Fruit fly (Drosophila melanogaster) whole organism, embryonic: ENCODE data around the gene Sas-4.
A peak's percentile ranks its signal among the peaks of the same experiment; 100 is the strongest.

Source experiments
- Aef1 ChIP-seq: fragments of 200-800 bp; sonication (Bioruptor generic); IDR thresholded peaks from 3 replicates; pipeline ENCODE4 v1.3.6; 2022; ENCODE audit warnings: missing biosample characterization, missing genetic modification characterization
- BEAF-32 ChIP-seq: fragments of 200-800 bp; sonication (Bioruptor generic); optimal IDR thresholded peaks from 3 replicates; lab custom pipeline; 2017; ENCODE audit warnings: missing biosample characterization, missing genetic modification characterization, mild to moderate bottlenecking, moderate library complexity, missing genetic modification reagents
- CG10267 ChIP-seq: fragments of 200-800 bp; sonication (Bioruptor generic); optimal IDR thresholded peaks from 2 replicates; lab custom pipeline; 2018; ENCODE audit warnings: missing biosample characterization, mild to moderate bottlenecking, missing genetic modification characterization, moderate library complexity
- CG10543 ChIP-seq: fragments of 200-800 bp; sonication (Bioruptor generic); optimal IDR thresholded peaks from 3 replicates; lab custom pipeline; 2017; ENCODE audit warnings: missing biosample characterization, mild to moderate bottlenecking, missing genetic modification characterization, moderate library complexity
- CG11560 ChIP-seq: fragments of 200-800 bp; sonication (Bioruptor generic); IDR thresholded peaks from 3 replicates; pipeline ENCODE4 v1.3.6; 2022; ENCODE audit warnings: missing biosample characterization, missing genetic modification characterization
- CG13287 ChIP-seq: fragments of 200-800 bp; sonication (Bioruptor generic); IDR thresholded peaks from 2 replicates; pipeline ENCODE4 v1.3.6; 2022; ENCODE audit warnings: missing biosample characterization, missing genetic modification characterization; ENCODE audit not compliant: partially characterized antibody
- CG13894 ChIP-seq: fragments of 200-800 bp; sonication (Bioruptor generic); optimal IDR thresholded peaks from 3 replicates; lab custom pipeline; 2018; ENCODE audit warnings: missing biosample characterization, mild to moderate bottlenecking, missing genetic modification characterization, moderate library complexity
- CG14710 ChIP-seq: fragments of 200-800 bp; sonication (Bioruptor generic); optimal IDR thresholded peaks from 3 replicates; lab custom pipeline; 2019; ENCODE audit warnings: missing biosample characterization, mild to moderate bottlenecking, missing genetic modification characterization, moderate library complexity
- CG1603 ChIP-seq: fragments of 200-800 bp; sonication (Bioruptor generic); optimal IDR thresholded peaks from 2 replicates; lab custom pipeline; 2019; ENCODE audit warnings: missing biosample characterization, mild to moderate bottlenecking, missing genetic modification characterization, moderate library complexity
- CG16813 ChIP-seq: fragments of 200-800 bp; sonication (Bioruptor generic); IDR thresholded peaks from 3 replicates; pipeline ENCODE4 v1.3.6; 2022; ENCODE audit warnings: missing biosample characterization, missing genetic modification characterization; ENCODE audit not compliant: partially characterized antibody
- CG2116 ChIP-seq: fragments of 200-800 bp; sonication (Bioruptor generic); optimal IDR thresholded peaks from 3 replicates; lab custom pipeline; 2018; ENCODE audit warnings: missing biosample characterization, mild to moderate bottlenecking, missing genetic modification characterization
- CG3726 ChIP-seq: fragments of 200-800 bp; sonication (Bioruptor generic); IDR thresholded peaks from 3 replicates; pipeline ENCODE4, ENCODE4 v1.3.6; 2022; ENCODE audit warnings: missing biosample characterization, missing genetic modification characterization
- CG4360 ChIP-seq: fragments of 200-800 bp; sonication (Bioruptor generic); IDR thresholded peaks from 2 replicates; pipeline ENCODE4 v1.3.6; 2022; ENCODE audit warnings: missing biosample characterization, missing genetic modification characterization
- CG6689 ChIP-seq: fragments of 200-800 bp; sonication (Bioruptor generic); IDR thresholded peaks from 2 replicates; pipeline ENCODE4 v1.3.6; 2022; ENCODE audit warnings: missing biosample characterization, missing genetic modification characterization
- CG7963 ChIP-seq: fragments of 200-800 bp; sonication (Bioruptor generic); IDR thresholded peaks from 3 replicates; pipeline ENCODE4 v1.3.6; 2022; ENCODE audit warnings: missing biosample characterization, missing genetic modification characterization; ENCODE audit not compliant: partially characterized antibody
- CG7987 ChIP-seq: fragments of 200-800 bp; sonication (Bioruptor generic); optimal IDR thresholded peaks from 2 replicates; lab custom pipeline; 2018; ENCODE audit warnings: missing biosample characterization, mild to moderate bottlenecking, missing genetic modification characterization, moderate library complexity
- CHES-1-like ChIP-seq: fragments of 200-800 bp; sonication (Bioruptor generic); optimal IDR thresholded peaks from 2 replicates; lab custom pipeline; 2016; ENCODE audit warnings: missing biosample characterization, missing genetic modification characterization
- Doc2 ChIP-seq: fragments of 200-800 bp; sonication (Bioruptor generic); IDR thresholded peaks from 2 replicates; pipeline ENCODE4 v1.3.6; 2022; ENCODE audit warnings: missing biosample characterization, missing genetic modification characterization
- Dp ChIP-seq: fragments of 200-800 bp; sonication (Bioruptor generic); optimal IDR thresholded peaks from 2 replicates; lab custom pipeline; 2018; ENCODE audit warnings: missing biosample characterization, mild to moderate bottlenecking, missing genetic modification characterization, moderate library complexity
- E2f2 ChIP-seq: fragments of 200-800 bp; sonication (Bioruptor generic); IDR thresholded peaks from 2 replicates; pipeline ENCODE4 v1.3.6; 2022; ENCODE audit warnings: missing biosample characterization, missing genetic modification characterization
- Ets65A ChIP-seq: fragments of 200-800 bp; sonication (Bioruptor generic); peaks from one replicate; lab custom pipeline; 2016; ENCODE audit warnings: missing biosample characterization, missing genetic modification characterization
- H2.0 ChIP-seq: fragments of 200-800 bp; sonication (Bioruptor generic); IDR thresholded peaks from 2 replicates; pipeline ENCODE4 v1.3.6; 2022; ENCODE audit warnings: missing biosample characterization, missing genetic modification characterization
- Hey ChIP-seq: fragments of 200-800 bp; sonication (Bioruptor generic); optimal IDR thresholded peaks from 3 replicates; lab custom pipeline; 2018; ENCODE audit warnings: missing biosample characterization, mild to moderate bottlenecking, missing genetic modification characterization
- MBD-R2 ChIP-seq: fragments of 200-800 bp; sonication (Bioruptor generic); IDR thresholded peaks from 2 replicates; pipeline ENCODE4 v1.3.6; 2022; ENCODE audit warnings: missing biosample characterization, missing genetic modification characterization
- Med ChIP-seq: fragments of 200-800 bp; sonication (Bioruptor generic); peaks from one replicate; lab custom pipeline; 2016; ENCODE audit warnings: missing biosample characterization, missing genetic modification characterization, mild to moderate bottlenecking, inconsistent platforms, moderate library complexity
- NfI ChIP-seq: fragments of 200-800 bp; sonication (Bioruptor generic); optimal IDR thresholded peaks from 3 replicates; lab custom pipeline; 2018; ENCODE audit warnings: missing biosample characterization, mild to moderate bottlenecking, missing genetic modification characterization, moderate library complexity
- Ravus ChIP-seq: fragments of 200-800 bp; sonication (Bioruptor generic); IDR thresholded peaks from 2 replicates; pipeline ENCODE4 v1.3.6; 2022; ENCODE audit warnings: missing biosample characterization, missing genetic modification characterization
- Side ChIP-seq: fragments of 200-800 bp; sonication (Bioruptor generic); optimal IDR thresholded peaks from 2 replicates; lab custom pipeline; 2016; ENCODE audit warnings: missing biosample characterization, missing genetic modification characterization
- Ssrp ChIP-seq: fragments of 200-800 bp; sonication (Bioruptor generic); optimal IDR thresholded peaks from 2 replicates; lab custom pipeline; 2018; ENCODE audit warnings: missing biosample characterization, mild to moderate bottlenecking, missing genetic modification characterization, moderate library complexity
- YL-1 ChIP-seq: fragments of 200-800 bp; sonication (Bioruptor generic); optimal IDR thresholded peaks from 3 replicates; lab custom pipeline; 2017; ENCODE audit warnings: missing biosample characterization, mild to moderate bottlenecking, missing genetic modification characterization
- amos ChIP-seq: fragments of 200-800 bp; sonication (Bioruptor generic); IDR thresholded peaks from 2 replicates; pipeline ENCODE4 v1.3.6; 2022; ENCODE audit warnings: missing biosample characterization, missing genetic modification characterization; ENCODE audit not compliant: partially characterized antibody
- chinmo ChIP-seq: fragments of 200-800 bp; sonication (Bioruptor generic); IDR thresholded peaks from 4 replicates; pipeline ENCODE4 v1.3.6; 2022; ENCODE audit warnings: missing biosample characterization, missing genetic modification characterization; ENCODE audit not compliant: partially characterized antibody
- chn ChIP-seq: fragments of 200-800 bp; sonication (Bioruptor generic); optimal IDR thresholded peaks from 2 replicates; lab custom pipeline; 2016; ENCODE audit warnings: missing biosample characterization, missing genetic modification characterization
- crp ChIP-seq, 2 experiments: fragments of 200-800 bp; sonication (Bioruptor generic); optimal IDR thresholded peaks; 2 replicates in 1 of 2; 3 replicates in 1 of 2; lab custom pipeline; 2017; ENCODE audit warnings: missing biosample characterization in 2 of 2, missing genetic modification characterization in 2 of 2, mild to moderate bottlenecking in 1 of 2, moderate library complexity in 1 of 2
- dm ChIP-seq: fragments of 200-800 bp; sonication (Bioruptor generic); optimal IDR thresholded peaks from 3 replicates; lab custom pipeline; 2016; ENCODE audit warnings: missing biosample characterization, missing genetic modification characterization
- emc ChIP-seq: fragments of 200-800 bp; sonication (Bioruptor generic); optimal IDR thresholded peaks from 2 replicates; lab custom pipeline; 2016; ENCODE audit warnings: missing biosample characterization, missing genetic modification characterization
- en ChIP-seq: fragments of 200-800 bp; sonication (Bioruptor generic); optimal IDR thresholded peaks from 2 replicates; lab custom pipeline; 2016; ENCODE audit warnings: missing biosample characterization, missing genetic modification characterization
- fd102C ChIP-seq: fragments of 200-800 bp; sonication (Bioruptor generic); optimal IDR thresholded peaks from 2 replicates; lab custom pipeline; 2018; ENCODE audit warnings: missing biosample characterization, mild to moderate bottlenecking, missing genetic modification characterization, moderate library complexity
- gfzf ChIP-seq: fragments of 200-800 bp; sonication (Bioruptor generic); optimal IDR thresholded peaks from 2 replicates; lab custom pipeline; 2016; ENCODE audit warnings: missing biosample characterization, mild to moderate bottlenecking, missing genetic modification characterization, moderate library complexity
- p53 ChIP-seq: fragments of 200-800 bp; sonication (Bioruptor generic); optimal IDR thresholded peaks from 2 replicates; lab custom pipeline; 2016; ENCODE audit warnings: missing biosample characterization, missing genetic modification characterization
- pzg ChIP-seq: fragments of 200-800 bp; sonication (Bioruptor generic); optimal IDR thresholded peaks from 3 replicates; lab custom pipeline; 2018; ENCODE audit warnings: missing biosample characterization, mild to moderate bottlenecking, missing genetic modification characterization, moderate library complexity
- sc ChIP-seq, 3 experiments: fragments of >200 bp in 2 of 3; fragments of 200-800 bp in 1 of 3; sonication (Bioruptor generic) in 1 of 3; optimal IDR thresholded peaks; 2 replicates in 2 of 3; 3 replicates in 1 of 3; lab custom pipeline; 2017; ENCODE audit warnings: mild to moderate bottlenecking in 1 of 3, missing biosample characterization in 1 of 3, missing genetic modification characterization in 1 of 3, missing genetic modification reagents in 1 of 3
- sd ChIP-seq: fragments of 200-800 bp; sonication (Bioruptor generic); optimal IDR thresholded peaks from 3 replicates; lab custom pipeline; 2018; ENCODE audit warnings: missing biosample characterization, mild to moderate bottlenecking, missing genetic modification characterization, moderate library complexity
- sens ChIP-seq: fragments of 200-800 bp; sonication (Bioruptor generic); peaks from one replicate; lab custom pipeline; 2016; ENCODE audit warnings: missing biosample characterization, missing genetic modification characterization
- stwl ChIP-seq: fragments of 200-800 bp; sonication (Bioruptor generic); optimal IDR thresholded peaks from 3 replicates; lab custom pipeline; 2018; ENCODE audit warnings: missing biosample characterization, mild to moderate bottlenecking, missing genetic modification characterization, moderate library complexity
- tap ChIP-seq: fragments of 200-800 bp; optimal IDR thresholded peaks from 3 replicates; lab custom pipeline; 2019; ENCODE audit warnings: missing biosample characterization, mild to moderate bottlenecking, missing genetic modification characterization, moderate library complexity
- trem ChIP-seq: fragments of 200-800 bp; optimal IDR thresholded peaks from 3 replicates; lab custom pipeline; 2019; ENCODE audit warnings: missing biosample characterization, mild to moderate bottlenecking, missing genetic modification characterization, moderate library complexity
- twi ChIP-seq: fragments of 200-800 bp; optimal IDR thresholded peaks from 2 replicates; lab custom pipeline; 2019; ENCODE audit warnings: missing biosample characterization, mild to moderate bottlenecking, missing genetic modification characterization, moderate library complexity

Gene Sas-4

DNA sequence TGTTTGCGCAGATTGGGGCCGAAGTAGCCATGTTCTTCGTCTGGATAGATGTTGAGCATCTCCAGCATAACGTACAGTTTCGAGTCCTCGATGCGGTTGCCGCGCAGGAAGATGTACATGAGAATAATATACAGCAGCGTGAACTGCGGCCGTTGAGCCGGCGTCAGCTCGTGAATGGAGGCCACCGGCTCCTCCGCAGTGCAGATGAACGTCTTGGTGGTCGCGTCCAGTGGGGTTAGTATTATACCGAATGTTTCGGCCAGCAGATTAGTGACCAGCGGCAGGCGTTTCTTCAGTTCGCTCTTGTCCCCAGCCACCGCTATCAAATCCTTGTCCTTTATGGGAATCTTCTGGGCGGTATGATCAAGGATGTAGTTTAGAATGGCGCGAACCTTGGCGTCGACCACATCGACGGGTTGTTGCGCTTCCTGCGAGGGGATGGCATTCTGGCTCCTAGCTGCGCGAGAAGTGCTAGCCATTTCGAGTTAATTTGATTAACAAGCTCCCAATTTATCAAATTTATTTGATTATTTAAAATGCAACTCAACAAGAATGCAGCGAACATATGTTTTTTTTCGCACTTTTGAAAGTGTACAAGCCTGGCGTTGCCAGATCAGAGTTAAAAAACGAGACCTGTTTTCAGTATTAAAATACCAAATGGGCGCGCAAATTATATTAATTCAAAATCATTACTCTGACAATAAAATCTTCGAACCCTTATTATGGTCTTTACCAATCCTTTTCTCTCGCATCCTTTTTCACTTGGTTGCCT is 3.6 kb downstream of the Sas-4 start, which contains the start of gene MAGE:
Gene MAGE, minus strand, starts transcription at position 595 of the 772 bp plus-strand sequence.
- TF ChIP-seq CG14710 (tag; lab: Kevin White, UChicago): peak; percentile 28
- TF ChIP-seq Side (GFP tag; lab: Kevin White, UChicago): no peak
- peak; percentile 12 for TF ChIP-seq BEAF-32
- no peak for TF ChIP-seq H2.0
- TF ChIP-seq CG7963 (GFP tag; lab: Robert Waterston, UW): peak; percentile 29; the same call in 1 of the 3 replicates
- TF ChIP-seq CG11560 (tag; lab: Robert Waterston, UW): no peak
- TF ChIP-seq CG16813 (GFP tag; lab: Robert Waterston, UW): no peak
- no peak for TF ChIP-seq Aef1 (GFP tag; lab: Robert Waterston, UW)
- TF ChIP-seq amos (GFP tag; lab: Robert Waterston, UW): no peak
- TF ChIP-seq en (GFP tag; lab: Kevin White, UChicago): no peak
- no peak for TF ChIP-seq emc (GFP tag; lab: Kevin White, UChicago)
- no peak for TF ChIP-seq CHES-1-like (GFP tag; lab: Kevin White, UChicago)
- peak; percentile 92 for TF ChIP-seq Dp (GFP tag; lab: Kevin White, UChicago)
- no peak for TF ChIP-seq tap (tag; lab: Kevin White, UChicago)
- TF ChIP-seq p53 (GFP tag; lab: Kevin White, UChicago): no peak
- TF ChIP-seq CG10267 (tag; lab: Kevin White, UChicago): peak; percentile 54
- TF ChIP-seq pzg (GFP tag; lab: Kevin White, UChicago): peak; percentile 51
- no peak for TF ChIP-seq Ravus
- TF ChIP-seq CG10543 (GFP tag; lab: Kevin White, UChicago): no peak
- no peak for TF ChIP-seq chn (GFP tag; lab: Kevin White, UChicago)
- TF ChIP-seq CG13894 (tag; lab: Kevin White, UChicago): no peak
- TF ChIP-seq chinmo (GFP tag; lab: Robert Waterston, UW): peak; percentile 75; the same call in 1 of the 4 replicates
- TF ChIP-seq CG1603 (tag; lab: Kevin White, UChicago): peak; percentile 31
- TF ChIP-seq Hey (tag; lab: Kevin White, UChicago): no peak
- TF ChIP-seq Ets65A (GFP tag; lab: Kevin White, UChicago): peak; percentile 62
- peak; percentile 83 for TF ChIP-seq trem (tag; lab: Kevin White, UChicago)
- peak; percentile 86 for TF ChIP-seq sd (tag; lab: Kevin White, UChicago)
- TF ChIP-seq E2f2 (GFP tag; lab: Robert Waterston, UW): peak; percentile 96
- TF ChIP-seq sc (optimal IDR thresholded peaks at IDR 0.05; lab: Kevin White, UChicago): no peak
- no peak for TF ChIP-seq sc (GFP tag; optimal IDR thresholded peaks at IDR 0.05; lab: Kevin White, UChicago)
- no peak for TF ChIP-seq Doc2 (GFP tag; lab: Robert Waterston, UW)
- peak; percentile 11 to 88 for TF ChIP-seq crp (GFP tag; optimal IDR thresholded peaks at IDR 0.05; lab: Kevin White, UChicago)
- TF ChIP-seq Ssrp (tag; lab: Kevin White, UChicago): no peak
- peak; percentile 96 for TF ChIP-seq CG2116 (GFP tag; lab: Kevin White, UChicago)
- peak; percentile 3 for TF ChIP-seq YL-1 (GFP tag; lab: Kevin White, UChicago)
- peak; percentile 69 for TF ChIP-seq sens (GFP tag; lab: Kevin White, UChicago)
- peak; percentile 34 for TF ChIP-seq CG13287
- TF ChIP-seq CG3726 (GFP tag; lab: Robert Waterston, UW): 0 out of 3 replicates have a peak, but pooled peaks have one; percentile 27
- no peak for TF ChIP-seq fd102C (GFP tag; lab: Kevin White, UChicago)
- TF ChIP-seq MBD-R2 (GFP tag; lab: Robert Waterston, UW): peak; percentile 71
- TF ChIP-seq gfzf (GFP tag; lab: Kevin White, UChicago): peak; percentile 53
- TF ChIP-seq stwl (tag; lab: Kevin White, UChicago): peak; percentile 46
- peak; percentile 66 for TF ChIP-seq Med
- TF ChIP-seq dm (GFP tag; lab: Kevin White, UChicago): no peak
- peak; percentile 54 for TF ChIP-seq twi (tag; lab: Kevin White, UChicago)
- TF ChIP-seq CG6689: no peak
- TF ChIP-seq NfI (GFP tag; lab: Kevin White, UChicago): no peak
- TF ChIP-seq CG7987 (GFP tag; lab: Kevin White, UChicago): no peak
- no peak for TF ChIP-seq CG4360 (GFP tag; lab: Robert Waterston, UW)
